Fruit fly (Drosophila melanogaster) whole organism, embryonic: ENCODE results near the gene Fit2.

Experiments
- Atf6 ChIP-seq: fragments of 200-800 bp; sonication (Bioruptor generic); IDR thresholded peaks from 2 replicates; pipeline ENCODE4 v1.3.6; 2022; ENCODE audit warnings: missing biosample characterization, missing genetic modification characterization
- CG10147 ChIP-seq: fragments of 200-800 bp; sonication (Bioruptor generic); optimal IDR thresholded peaks from 2 replicates; lab custom pipeline; 2019; ENCODE audit warnings: missing biosample characterization, mild to moderate bottlenecking, missing genetic modification characterization, moderate library complexity
- dan ChIP-seq: fragments of 200-800 bp; sonication (Bioruptor generic); IDR thresholded peaks from 2 replicates; pipeline ENCODE4 v1.3.6; 2022; ENCODE audit warnings: missing biosample characterization, missing genetic modification characterization
- ken ChIP-seq: fragments of 200-800 bp; sonication (Bioruptor generic); IDR thresholded peaks from 3 replicates; pipeline ENCODE4 v1.3.6; 2022; ENCODE audit warnings: missing biosample characterization, missing genetic modification characterization
- phol ChIP-seq: fragments of 200-800 bp; sonication (Bioruptor generic); optimal IDR thresholded peaks from 3 replicates; lab custom pipeline; 2018; ENCODE audit warnings: missing biosample characterization, mild to moderate bottlenecking, missing genetic modification characterization, moderate library complexity
- schlank ChIP-seq: fragments of 200-800 bp; sonication (Bioruptor generic); optimal IDR thresholded peaks from 2 replicates; lab custom pipeline; 2018; ENCODE audit warnings: missing biosample characterization, mild to moderate bottlenecking, missing genetic modification characterization

- TF ChIP-seq schlank (tag; lab: Kevin White, UChicago): no peak
- TF ChIP-seq dan (GFP tag; lab: Robert Waterston, UW): no peak
- 0 out of 3 replicates have a peak, but pooled peaks have one; percentile 42 for TF ChIP-seq ken (GFP tag; lab: Robert Waterston, UW)
- peak; percentile 66 for TF ChIP-seq phol (tag; lab: Kevin White, UChicago)
- peak; percentile 42; the same call in 1 of the 2 replicates for TF ChIP-seq Atf6 (GFP tag; lab: Robert Waterston, UW)
- TF ChIP-seq CG10147 (GFP tag; lab: Kevin White, UChicago): peak; percentile 37
These were observed 37.8 kb upstream of the Fit2 start for dm6 chr3L:16986062-16987013.
